Worm (Caenorhabditis elegans): ENCODE measurements around the gene frg-1.

frg-1 gene

ce11 chrIII:13018619-13019018 is 39.7 kb downstream of the frg-1 start, which contains the start of gene col-98 (continued):
- TF ChIP-seq nhr-71 (tag; optimal IDR thresholded peaks at IDR 0.05) = peak; percentile 24
- no peak for TF ChIP-seq grh-1 (GFP tag; IDR thresholded peaks at IDR 0.05)
- no peak for TF ChIP-seq egl-13 (tag; optimal IDR thresholded peaks at IDR 0.05)
- no peak for TF ChIP-seq rnt-1 (tag; optimal IDR thresholded peaks at IDR 0.05)
- TF ChIP-seq xbp-1 (tag; optimal IDR thresholded peaks at IDR 0.05) = no peak
- peak; percentile 14 for TF ChIP-seq nhr-47 (tag; optimal IDR thresholded peaks at IDR 0.05)
- no peak for TF ChIP-seq lin-15B (tag; optimal IDR thresholded peaks at IDR 0.05)
- TF ChIP-seq unc-62 (GFP tag; optimal IDR thresholded peaks at IDR 0.05) = no peak
- peak; percentile 42 for TF ChIP-seq snu-23 (GFP tag; optimal IDR thresholded peaks at IDR 0.05)
- no peak for TF ChIP-seq ceh-8 (GFP tag; optimal IDR thresholded peaks at IDR 0.05)
- no peak for TF ChIP-seq elt-2 (tag; optimal IDR thresholded peaks at IDR 0.05)
- TF ChIP-seq nhr-20 (tag; optimal IDR thresholded peaks at IDR 0.05) = no peak
- TF ChIP-seq zip-4 (GFP tag; optimal IDR thresholded peaks at IDR 0.05) = no peak
- no peak for TF ChIP-seq hlh-4 (tag; optimal IDR thresholded peaks at IDR 0.05)
- no peak for TF ChIP-seq irx-1 (tag; optimal IDR thresholded peaks at IDR 0.05)
- TF ChIP-seq nhr-85 (tag) = peak; percentile 85
- TF ChIP-seq lin-14 (GFP tag; optimal IDR thresholded peaks at IDR 0.05) = peak; percentile 78
- TF ChIP-seq C04F5.9 (tag; optimal IDR thresholded peaks at IDR 0.05) = no peak
- no peak for TF ChIP-seq tbx-2 (tag; optimal IDR thresholded peaks at IDR 0.05)

ce11 chrIII:13019547-13020098 is 40.7 kb downstream of the frg-1 start:
- TF ChIP-seq ceh-8 (GFP tag; optimal IDR thresholded peaks at IDR 0.05) = peak; percentile 79
- TF ChIP-seq nhr-47 (tag; optimal IDR thresholded peaks at IDR 0.05) = no peak
- TF ChIP-seq blmp-1 (tag; optimal IDR thresholded peaks at IDR 0.05) = no peak
- TF ChIP-seq sptf-1 (tag; optimal IDR thresholded peaks at IDR 0.05) = no peak
- TF ChIP-seq vab-15 (tag; optimal IDR thresholded peaks at IDR 0.05) = no peak
- no peak for TF ChIP-seq hpl-2 (GFP tag; optimal IDR thresholded peaks at IDR 0.05)
- TF ChIP-seq nhr-12 (tag; optimal IDR thresholded peaks at IDR 0.05) = no peak

- TF ChIP-seq elt-2 (tag; optimal IDR thresholded peaks at IDR 0.05) (no peak), unc-30 (tag; optimal IDR thresholded peaks at IDR 0.05) (no peak), aly-2 (tag; optimal IDR thresholded peaks at IDR 0.05) (no peak), egl-27 (tag; optimal IDR thresholded peaks at IDR 0.05) (no peak), snu-23 (GFP tag; optimal IDR thresholded peaks at IDR 0.05) (no peak), ztf-4 (tag; optimal IDR thresholded peaks at IDR 0.05) (no peak), unc-62 (GFP tag; optimal IDR thresholded peaks at IDR 0.05) (no peak), sox-4 (tag; optimal IDR thresholded peaks at IDR 0.05) (no peak), unc-86 (tag; optimal IDR thresholded peaks at IDR 0.05) (no peak), nhr-47 (tag; optimal IDR thresholded peaks at IDR 0.05) (no peak), ceh-90 (tag; optimal IDR thresholded peaks at IDR 0.05) (no peak), F16B12.6 (tag; optimal IDR thresholded peaks at IDR 0.05) (no peak), zip-4 (GFP tag; optimal IDR thresholded peaks at IDR 0.05) (no peak), nhr-28 (tag; optimal IDR thresholded peaks at IDR 0.05) (no peak), ceh-88 (GFP tag; IDR thresholded peaks at IDR 0.05) (no peak), zag-1 (tag; optimal IDR thresholded peaks at IDR 0.05) (no peak)
Measured at ce11 chrIII:13020741-13021140, 41.8 kb downstream of the frg-1 start, which contains the start of gene cyp-13A11. TSS of gene cyp-13A11 (plus strand) at chrIII:13021006.

DNA sequence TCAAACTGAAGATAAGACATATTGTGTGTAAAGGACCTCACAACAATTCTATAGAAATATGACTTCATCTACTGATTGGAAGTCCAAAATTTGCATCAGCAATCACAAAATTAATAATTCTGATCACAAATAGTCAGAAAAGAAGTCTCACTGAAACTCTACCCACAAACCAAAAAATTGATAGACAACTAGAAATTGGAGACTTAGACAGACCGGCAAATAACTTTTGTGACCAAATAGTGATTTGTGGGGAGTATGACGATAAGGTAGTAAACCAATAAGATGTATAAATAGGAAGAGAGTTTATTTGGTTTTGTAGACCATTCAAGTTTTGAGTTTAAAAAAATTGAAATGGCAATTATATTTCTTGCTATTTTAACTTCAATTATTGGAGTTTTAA is 45.3 kb downstream of the frg-1 start, which contains the start of gene cyp-13A12:
Gene cyp-13A12 (plus strand): TSS at position 267 of the 400 bp plus-strand sequence.
- no peak for TF ChIP-seq swsn-7 (tag; optimal IDR thresholded peaks at IDR 0.05)
- peak in 1 of 2 experiments; percentile 8 for TF ChIP-seq lin-35 (GFP tag; optimal IDR thresholded peaks at IDR 0.05)
- no peak for TF ChIP-seq ces-1 (GFP tag; optimal IDR thresholded peaks at IDR 0.05)
- peak; percentile 20 for TF ChIP-seq elt-2 (tag; optimal IDR thresholded peaks at IDR 0.05)

Data from whole organism, L1 larva.